Fruit fly (Drosophila melanogaster) whole organism, embryonic: ENCODE measurements around the gene Snx27.
A peak's percentile ranks its signal among the peaks of the same experiment; 100 is the strongest.

ENCODE experiments used
- Abd-B ChIP-seq: fragments of 200-800 bp; sonication (Bioruptor generic); optimal IDR thresholded peaks from 2 replicates; lab custom pipeline; 2018; ENCODE audit warnings: missing biosample characterization, mild to moderate bottlenecking, missing genetic modification characterization, moderate library complexity
- CG10959 ChIP-seq: fragments of 200-800 bp; sonication (Bioruptor generic); IDR thresholded peaks from 2 replicates; pipeline ENCODE4 v1.3.6; 2022; ENCODE audit warnings: missing biosample characterization, missing genetic modification characterization
- CG11504 ChIP-seq: fragments of 200-800 bp; sonication (Bioruptor generic); optimal IDR thresholded peaks from 3 replicates; lab custom pipeline; 2019; ENCODE audit warnings: missing biosample characterization, mild to moderate bottlenecking, missing genetic modification characterization, moderate library complexity
- CG12155 ChIP-seq: fragments of 200-800 bp; sonication (Bioruptor generic); optimal IDR thresholded peaks from 3 replicates; lab custom pipeline; 2016; ENCODE audit warnings: missing biosample characterization, missing genetic modification characterization
- CG14710 ChIP-seq: fragments of 200-800 bp; sonication (Bioruptor generic); optimal IDR thresholded peaks from 3 replicates; lab custom pipeline; 2019; ENCODE audit warnings: missing biosample characterization, mild to moderate bottlenecking, missing genetic modification characterization, moderate library complexity
- CG15479 ChIP-seq: fragments of 200-800 bp; sonication (Bioruptor generic); optimal IDR thresholded peaks from 3 replicates; lab custom pipeline; 2019; ENCODE audit warnings: missing biosample characterization, mild to moderate bottlenecking, missing genetic modification characterization, moderate library complexity
- CG17912 ChIP-seq: fragments of 200-800 bp; sonication (Bioruptor generic); optimal IDR thresholded peaks from 2 replicates; lab custom pipeline; 2018; ENCODE audit warnings: missing biosample characterization, mild to moderate bottlenecking, missing genetic modification characterization
- CG18011 ChIP-seq: fragments of 200-800 bp; sonication (Bioruptor generic); optimal IDR thresholded peaks from 2 replicates; lab custom pipeline; 2017; ENCODE audit warnings: missing biosample characterization, missing genetic modification characterization, mild to moderate bottlenecking, moderate library complexity, missing genotype
- CG4360 ChIP-seq: fragments of 200-800 bp; sonication (Bioruptor generic); IDR thresholded peaks from 2 replicates; pipeline ENCODE4 v1.3.6; 2022; ENCODE audit warnings: missing biosample characterization, missing genetic modification characterization
- CG7271 ChIP-seq: fragments of 200-800 bp; sonication (Bioruptor generic); optimal IDR thresholded peaks from 2 replicates; lab custom pipeline; 2018; ENCODE audit warnings: missing biosample characterization, mild to moderate bottlenecking, missing genetic modification characterization, moderate library complexity
- CG7963 ChIP-seq: fragments of 200-800 bp; sonication (Bioruptor generic); IDR thresholded peaks from 3 replicates; pipeline ENCODE4 v1.3.6; 2022; ENCODE audit warnings: missing biosample characterization, missing genetic modification characterization; ENCODE audit not compliant: partially characterized antibody
- CG8924 ChIP-seq: fragments of 200-800 bp; optimal IDR thresholded peaks from 3 replicates; lab custom pipeline; 2019; ENCODE audit warnings: missing biosample characterization, mild to moderate bottlenecking, missing genetic modification characterization, moderate library complexity
- CG9437 ChIP-seq: fragments of 200-800 bp; sonication (Bioruptor generic); optimal IDR thresholded peaks from 2 replicates; lab custom pipeline; 2018; ENCODE audit warnings: missing biosample characterization, mild to moderate bottlenecking, missing genetic modification characterization
- CG9876 ChIP-seq: fragments of 200-800 bp; sonication (Bioruptor generic); optimal IDR thresholded peaks from 2 replicates; lab custom pipeline; 2016; ENCODE audit warnings: missing biosample characterization, missing genetic modification characterization
- Camta ChIP-seq: fragments of 200-800 bp; sonication (Bioruptor generic); optimal IDR thresholded peaks from 2 replicates; lab custom pipeline; 2016; ENCODE audit warnings: missing biosample characterization, missing genetic modification characterization
- D19B ChIP-seq: fragments of 200-800 bp; sonication (Bioruptor generic); optimal IDR thresholded peaks from 2 replicates; lab custom pipeline; 2017; ENCODE audit warnings: missing biosample characterization, mild to moderate bottlenecking, missing genetic modification characterization
- Dref ChIP-seq: fragments of 200-800 bp; sonication (Bioruptor generic); IDR thresholded peaks from 2 replicates; pipeline ENCODE4 v1.3.6; 2022; ENCODE audit warnings: missing biosample characterization, missing genetic modification characterization
- Drgx ChIP-seq: fragments of 200-800 bp; sonication (Bioruptor generic); IDR thresholded peaks from 2 replicates; pipeline ENCODE4 v1.3.6; 2022; ENCODE audit warnings: missing biosample characterization, missing genetic modification characterization
- Fer1 ChIP-seq: fragments of 200-800 bp; sonication (Bioruptor generic); optimal IDR thresholded peaks from 2 replicates; lab custom pipeline; 2017; ENCODE audit warnings: missing biosample characterization, mild to moderate bottlenecking, missing genetic modification characterization
- Gug ChIP-seq: fragments of 200-800 bp; sonication (Bioruptor generic); IDR thresholded peaks from 4 replicates; pipeline ENCODE4 v1.3.6; 2022; ENCODE audit warnings: missing biosample characterization, missing genetic modification characterization
- HLH54F ChIP-seq: fragments of 200-800 bp; sonication (Bioruptor generic); optimal IDR thresholded peaks from 3 replicates; lab custom pipeline; 2016; ENCODE audit warnings: missing biosample characterization, missing genetic modification characterization
- Hr3 ChIP-seq: fragments of 200-800 bp; sonication (Bioruptor generic); optimal IDR thresholded peaks from 3 replicates; lab custom pipeline; 2016; ENCODE audit warnings: missing biosample characterization, missing genetic modification characterization
- Hr51 ChIP-seq, 2 experiments: fragments of 200-800 bp; sonication (Bioruptor generic); optimal IDR thresholded peaks; 2 replicates in 1 of 2; 3 replicates in 1 of 2; lab custom pipeline; 2016 to 2018; ENCODE audit warnings: missing biosample characterization in 2 of 2, missing genetic modification characterization in 2 of 2, mild to moderate bottlenecking in 1 of 2, moderate library complexity in 1 of 2
- Max ChIP-seq: fragments of 200-800 bp; sonication (Bioruptor generic); optimal IDR thresholded peaks from 2 replicates; lab custom pipeline; 2016; ENCODE audit warnings: missing biosample characterization, mild to moderate bottlenecking, missing genetic modification characterization
- Nf-YC ChIP-seq: fragments of 200-800 bp; optimal IDR thresholded peaks from 3 replicates; lab custom pipeline; 2019; ENCODE audit warnings: missing biosample characterization, mild to moderate bottlenecking, missing genetic modification characterization, moderate library complexity
- Ptx1 ChIP-seq: fragments of 200-800 bp; sonication (Bioruptor generic); IDR thresholded peaks from 2 replicates; pipeline ENCODE4 v1.3.6; 2022; ENCODE audit warnings: missing biosample characterization, missing genetic modification characterization
- Rx ChIP-seq: fragments of 200-800 bp; sonication (Bioruptor generic); IDR thresholded peaks from 2 replicates; pipeline ENCODE4 v1.3.6; 2022; ENCODE audit warnings: missing biosample characterization, missing genetic modification characterization
- Sry-β ChIP-seq: fragments of 200-800 bp; sonication (Bioruptor generic); optimal IDR thresholded peaks from 2 replicates; lab custom pipeline; 2018; ENCODE audit warnings: missing biosample characterization, mild to moderate bottlenecking, missing genetic modification characterization, moderate library complexity
- Trl ChIP-seq, 3 experiments: fragments of >200 bp in 2 of 3; fragments of 200-800 bp in 1 of 3; sonication (Bioruptor generic) in 1 of 3; optimal IDR thresholded peaks; 2 replicates in 1 of 3; 3 replicates in 2 of 3; lab custom pipeline; 2016 to 2017; ENCODE audit warnings: missing biosample characterization in 1 of 3, missing genetic modification characterization in 1 of 3
- ara ChIP-seq: fragments of 200-800 bp; sonication (Bioruptor generic); IDR thresholded peaks from 2 replicates; pipeline ENCODE4 v1.3.6; 2022; ENCODE audit warnings: missing biosample characterization, missing genetic modification characterization
- bsh ChIP-seq, 2 experiments: fragments of 200-800 bp; sonication (Bioruptor generic); optimal IDR thresholded peaks; 2 replicates each; lab custom pipeline; 2017 to 2018; ENCODE audit warnings: mild to moderate bottlenecking in 2 of 2, missing biosample characterization in 2 of 2, missing genetic modification characterization in 2 of 2, moderate library complexity in 1 of 2
- cg ChIP-seq: fragments of 200-800 bp; sonication (Bioruptor generic); optimal IDR thresholded peaks from 3 replicates; lab custom pipeline; 2019; ENCODE audit warnings: missing biosample characterization, mild to moderate bottlenecking, missing genetic modification characterization, moderate library complexity
- dimm ChIP-seq: fragments of 200-800 bp; sonication (Bioruptor generic); IDR thresholded peaks from 2 replicates; pipeline ENCODE4 v1.3.6; 2022; ENCODE audit warnings: missing biosample characterization, missing genetic modification characterization
- dysf ChIP-seq: fragments of 200-800 bp; sonication (Bioruptor generic); IDR thresholded peaks from 3 replicates; pipeline ENCODE4 v1.3.6; 2022; ENCODE audit warnings: missing biosample characterization, missing genetic modification characterization
- emc ChIP-seq: fragments of 200-800 bp; sonication (Bioruptor generic); optimal IDR thresholded peaks from 2 replicates; lab custom pipeline; 2016; ENCODE audit warnings: missing biosample characterization, missing genetic modification characterization
- grau ChIP-seq: fragments of 200-800 bp; optimal IDR thresholded peaks from 3 replicates; lab custom pipeline; 2019; ENCODE audit warnings: missing biosample characterization, mild to moderate bottlenecking, missing genetic modification characterization, moderate library complexity
- grn ChIP-seq: fragments of 200-800 bp; sonication (Bioruptor generic); optimal IDR thresholded peaks from 3 replicates; lab custom pipeline; 2017; ENCODE audit warnings: missing biosample characterization, missing genetic modification characterization
- her ChIP-seq: fragments of 200-800 bp; sonication (Bioruptor generic); optimal IDR thresholded peaks from 2 replicates; lab custom pipeline; 2016; ENCODE audit warnings: missing biosample characterization, missing genetic modification characterization
- ken ChIP-seq: fragments of 200-800 bp; sonication (Bioruptor generic); IDR thresholded peaks from 3 replicates; pipeline ENCODE4 v1.3.6; 2022; ENCODE audit warnings: missing biosample characterization, missing genetic modification characterization
- lov ChIP-seq, 2 experiments: fragments of 200-800 bp in 1 of 2; fragments of >200 bp in 1 of 2; sonication (Bioruptor generic) in 1 of 2; IDR thresholded peaks in 1 of 2; optimal IDR thresholded peaks in 1 of 2; 2 replicates in 1 of 2; 3 replicates in 1 of 2; pipeline versions ENCODE4 v1.3.6 to Lab custom; 2017 to 2022; ENCODE audit warnings: missing biosample characterization in 1 of 2, missing genetic modification characterization in 1 of 2
- luna ChIP-seq: fragments of 200-800 bp; sonication (Bioruptor generic); optimal IDR thresholded peaks from 2 replicates; lab custom pipeline; 2016; ENCODE audit warnings: missing biosample characterization, missing genetic modification characterization
- row ChIP-seq: fragments of 200-800 bp; sonication (Bioruptor generic); IDR thresholded peaks from 3 replicates; pipeline ENCODE4 v1.3.6; 2022; ENCODE audit warnings: missing biosample characterization, missing genetic modification characterization
- salm ChIP-seq: fragments of 200-800 bp; sonication (Bioruptor generic); optimal IDR thresholded peaks from 2 replicates; lab custom pipeline; 2018; ENCODE audit warnings: missing biosample characterization, mild to moderate bottlenecking, missing genetic modification characterization
- scrt ChIP-seq: fragments of 200-800 bp; sonication (Bioruptor generic); optimal IDR thresholded peaks from 2 replicates; lab custom pipeline; 2018; ENCODE audit warnings: missing biosample characterization, mild to moderate bottlenecking, missing genetic modification characterization, moderate library complexity
- sisA ChIP-seq: fragments of 200-800 bp; sonication (Bioruptor generic); IDR thresholded peaks from 2 replicates; pipeline ENCODE4 v1.3.6; 2022; ENCODE audit warnings: missing biosample characterization, missing genetic modification characterization
- tin ChIP-seq: fragments of 200-800 bp; sonication (Bioruptor generic); optimal IDR thresholded peaks from 3 replicates; lab custom pipeline; 2016; ENCODE audit warnings: missing biosample characterization, missing genetic modification characterization
- unc-4 ChIP-seq: fragments of 200-800 bp; sonication (Bioruptor generic); IDR thresholded peaks from 2 replicates; pipeline ENCODE4 v1.3.6; 2022; ENCODE audit warnings: missing biosample characterization, missing genetic modification characterization; ENCODE audit not compliant: partially characterized antibody
- yki ChIP-seq: fragments of >200 bp; optimal IDR thresholded peaks from 3 replicates; lab custom pipeline; 2018

The Snx27 gene

dm6 chrX:5744992-5745732 lies 7.3 kb upstream of the Snx27 start (continued):
- no peak for TF ChIP-seq CG7271 (tag; lab: Kevin White, UChicago)
- TF ChIP-seq CG9437 (GFP tag; lab: Kevin White, UChicago) = peak; percentile 42
- peak; percentile 12 for TF ChIP-seq tin (GFP tag; lab: Kevin White, UChicago)
- peak; percentile 70 for TF ChIP-seq unc-4 (GFP tag; lab: Robert Waterston, UW)
- TF ChIP-seq Abd-B (GFP tag; lab: Kevin White, UChicago) = no peak
- no peak for TF ChIP-seq HLH54F
- TF ChIP-seq ara (GFP tag; lab: Robert Waterston, UW) = no peak
- peak; percentile 61; the same call in 1 of the 4 replicates for TF ChIP-seq Gug (GFP tag; lab: Robert Waterston, UW)
- TF ChIP-seq sisA = no peak
- 0 out of 2 replicates have a peak, but pooled peaks have one; percentile 35 for TF ChIP-seq Ptx1 (GFP tag; lab: Robert Waterston, UW)
- TF ChIP-seq salm (tag; lab: Kevin White, UChicago) = no peak
- TF ChIP-seq grau (tag; lab: Kevin White, UChicago) = peak; percentile 9
- TF ChIP-seq CG12155 (GFP tag; lab: Kevin White, UChicago) = peak; percentile 49
- no peak for TF ChIP-seq Camta
- TF ChIP-seq Max (GFP tag; lab: Kevin White, UChicago) = no peak
- no peak for TF ChIP-seq CG18011 (GFP tag; lab: Kevin White, UChicago)
- peak; percentile 81 for TF ChIP-seq row (GFP tag; lab: Robert Waterston, UW)
- peak; percentile 12; the same call in 1 of the 2 replicates for TF ChIP-seq Rx (GFP tag; lab: Robert Waterston, UW)
- TF ChIP-seq CG14710 (tag; lab: Kevin White, UChicago) = peak; percentile 2
- no peak for TF ChIP-seq emc (GFP tag; lab: Kevin White, UChicago)
- peak; percentile 27; the same call in 1 of the 3 replicates for TF ChIP-seq CG7963 (GFP tag; lab: Robert Waterston, UW)
- no peak for TF ChIP-seq dysf (GFP tag; lab: Robert Waterston, UW)
- peak; percentile 38 for TF ChIP-seq CG8924 (tag; lab: Kevin White, UChicago)
- TF ChIP-seq her (GFP tag; lab: Kevin White, UChicago) = peak; percentile 9
- no peak for TF ChIP-seq dimm (GFP tag; lab: Robert Waterston, UW)

- no peak for TF ChIP-seq CG10959 (GFP tag; lab: Robert Waterston, UW)
- TF ChIP-seq CG15479 (GFP tag; lab: Kevin White, UChicago) = peak; percentile 84
- no peak for TF ChIP-seq luna (GFP tag; lab: Kevin White, UChicago)
- peak; percentile 90 for TF ChIP-seq grn (GFP tag; lab: Kevin White, UChicago)
- TF ChIP-seq cg (GFP tag; lab: Kevin White, UChicago) = peak; percentile 60
- TF ChIP-seq CG17912 = no peak
- peak; percentile 93 for TF ChIP-seq CG4360 (GFP tag; lab: Robert Waterston, UW)
- TF ChIP-seq Hr3 (GFP tag; lab: Kevin White, UChicago) = no peak
- TF ChIP-seq D19B = no peak
- TF ChIP-seq Nf-YC = no peak
- TF ChIP-seq CG9876 (GFP tag; lab: Kevin White, UChicago) = no peak
- no peak for TF ChIP-seq yki (lab: Kevin White, UChicago)
- TF ChIP-seq Dref (GFP tag; lab: Robert Waterston, UW) = no peak
- TF ChIP-seq Hr51 (GFP tag; optimal IDR thresholded peaks at IDR 0.05; lab: Kevin White, UChicago) = no peak
- peak; percentile 39 for TF ChIP-seq CG11504 (tag; lab: Kevin White, UChicago)
- TF ChIP-seq row (GFP tag; lab: Robert Waterston, UW) = no peak
- TF ChIP-seq scrt (GFP tag; lab: Kevin White, UChicago) = no peak
- no peak for TF ChIP-seq lov (optimal IDR thresholded peaks at IDR 0.05; lab: Kevin White, UChicago)
- no peak for TF ChIP-seq lov (GFP tag; IDR thresholded peaks at IDR 0.05; lab: Robert Waterston, UW)
- peak; percentile 22 to 48 for TF ChIP-seq Trl (optimal IDR thresholded peaks at IDR 0.05; lab: Kevin White, UChicago)
- no peak for TF ChIP-seq Trl (GFP tag; optimal IDR thresholded peaks at IDR 0.05; lab: Kevin White, UChicago)
- TF ChIP-seq Sry-β = no peak
- no peak for TF ChIP-seq ken
- TF ChIP-seq bsh (GFP tag; optimal IDR thresholded peaks at IDR 0.05; lab: Kevin White, UChicago) = no peak
- no peak for TF ChIP-seq Drgx (GFP tag; lab: Robert Waterston, UW)
- TF ChIP-seq Fer1 (GFP tag; lab: Kevin White, UChicago) = no peak
Observed at dm6 chrX:5744277-5744846, 6.5 kb upstream of the Snx27 start.
